Worm (Caenorhabditis elegans): ENCODE results near the gene C31H2.3.
A peak's percentile ranks its signal among the peaks of the same experiment; 100 is the strongest.

The C31H2.3 gene

DNA sequence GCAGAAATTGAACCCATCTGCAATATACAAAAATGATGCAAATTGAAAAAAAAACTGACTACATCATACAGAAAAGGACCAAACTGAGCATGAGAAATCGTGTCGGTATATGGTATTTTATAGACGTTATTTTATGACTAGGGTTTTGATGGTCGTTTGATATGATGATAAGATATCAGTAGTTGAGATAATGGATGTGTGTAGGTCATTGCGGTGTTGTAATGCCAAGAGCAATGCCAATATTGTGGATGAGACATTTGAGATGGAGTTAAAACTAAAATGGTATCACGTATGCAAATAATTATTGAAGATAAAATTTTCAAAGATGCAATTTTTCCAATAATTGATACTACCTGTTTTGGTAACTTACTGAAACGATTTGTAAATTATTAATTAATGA is 5.5 kb upstream of the C31H2.3 start, which contains the start of gene C31H2.4:
C31H2.4 (minus strand) TSS at position 19 of the 400 bp plus-strand sequence.
- peak in 1 of 6 experiments; percentile 33 for TF ChIP-seq elt-3 (tag; optimal IDR thresholded peaks at IDR 0.05)
- no peak for TF ChIP-seq blmp-1 (tag; optimal IDR thresholded peaks at IDR 0.05)
- TF ChIP-seq efl-1 (optimal IDR thresholded peaks at IDR 0.05) = no peak
- TF ChIP-seq efl-1 (GFP tag; optimal IDR thresholded peaks at IDR 0.05 in 1 of 2) = peak in 1 of 2 experiments; percentile 12
- TF ChIP-seq elt-2 (tag; optimal IDR thresholded peaks at IDR 0.05) = peak; percentile 23
- peak; percentile 64 for TF ChIP-seq nhr-85 (tag)

DNA sequence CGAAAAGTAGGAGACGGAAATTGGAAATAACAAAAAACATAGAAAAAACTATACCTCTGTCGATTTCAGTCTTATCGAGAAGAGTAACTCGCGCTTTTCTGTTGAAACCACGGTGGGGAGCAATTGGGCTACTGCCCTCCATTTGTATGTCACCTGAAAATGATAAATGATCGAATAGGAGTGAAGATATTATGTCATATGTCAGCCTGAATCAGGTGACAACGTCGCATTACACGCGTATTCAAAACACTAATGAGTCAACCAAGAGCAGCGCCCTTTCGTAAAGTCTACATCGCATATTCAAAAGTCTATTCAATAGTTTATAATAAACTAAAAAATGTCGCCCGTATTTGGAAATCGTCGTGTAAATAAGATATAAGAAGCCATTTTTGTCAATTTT is 1.2 kb downstream of the C31H2.3 start:
- peak; percentile 68 for TF ChIP-seq dsc-1 (tag; optimal IDR thresholded peaks at IDR 0.05)
- peak; percentile 21 for TF ChIP-seq nhr-47 (tag; optimal IDR thresholded peaks at IDR 0.05)
- no peak for TF ChIP-seq lin-35 (GFP tag; optimal IDR thresholded peaks at IDR 0.05)
- TF ChIP-seq fkh-8 (tag; optimal IDR thresholded peaks at IDR 0.05) = peak; percentile 56
- peak; percentile 34 for TF ChIP-seq sox-4 (tag; optimal IDR thresholded peaks at IDR 0.05)
- peak; percentile 37 for TF ChIP-seq nhr-71 (tag; optimal IDR thresholded peaks at IDR 0.05)
- no peak for TF ChIP-seq lin-14 (GFP tag; optimal IDR thresholded peaks at IDR 0.05)
- TF ChIP-seq elt-2 (tag; optimal IDR thresholded peaks at IDR 0.05) = no peak

ce11 chrX:5151866-5152265 is 2.3 kb downstream of the C31H2.3 start:
- TF ChIP-seq lin-15B (tag; optimal IDR thresholded peaks at IDR 0.05) (no peak), C16A3.4 (tag; optimal IDR thresholded peaks at IDR 0.05) (no peak)

- TF ChIP-seq nhr-71 (tag; optimal IDR thresholded peaks at IDR 0.05) (peak; percentile 30), zag-1 (tag; optimal IDR thresholded peaks at IDR 0.05) (no peak), efl-1 (optimal IDR thresholded peaks at IDR 0.05) (no peak), efl-1 (GFP tag; optimal IDR thresholded peaks at IDR 0.05 in 1 of 2) (no peak), efl-3 (GFP tag; optimal IDR thresholded peaks at IDR 0.05) (no peak), pax-3 (tag; optimal IDR thresholded peaks at IDR 0.05) (peak; percentile 48), dsc-1 (tag; optimal IDR thresholded peaks at IDR 0.05) (peak; percentile 90), nhr-90 (tag; optimal IDR thresholded peaks at IDR 0.05; ENCODE audit: poor library complexity) (no peak), nhr-28 (tag; optimal IDR thresholded peaks at IDR 0.05) (no peak), ceh-90 (tag; optimal IDR thresholded peaks at IDR 0.05) (no peak), egl-13 (tag; optimal IDR thresholded peaks at IDR 0.05) (no peak), fkh-4 (tag; optimal IDR thresholded peaks at IDR 0.05; ENCODE audit: borderline replicate concordance) (no peak), fkh-8 (tag; optimal IDR thresholded peaks at IDR 0.05) (peak; percentile 58), ztf-11 (tag; optimal IDR thresholded peaks at IDR 0.05) (no peak), unc-98 (GFP tag; IDR thresholded peaks at IDR 0.05) (no peak), nhr-84 (tag; optimal IDR thresholded peaks at IDR 0.05) (no peak), ces-1 (GFP tag; optimal IDR thresholded peaks at IDR 0.05) (no peak), elt-3 (tag; optimal IDR thresholded peaks at IDR 0.05) (no peak), unc-86 (tag; optimal IDR thresholded peaks at IDR 0.05) (no peak), nhr-47 (tag; optimal IDR thresholded peaks at IDR 0.05) (peak; percentile 4), mab-9 (GFP tag; IDR thresholded peaks at IDR 0.05) (no peak), sup-37 (GFP tag; optimal IDR thresholded peaks at IDR 0.05) (no peak), lin-13 (GFP tag; optimal IDR thresholded peaks at IDR 0.05) (no peak), ets-5 (GFP tag; IDR thresholded peaks at IDR 0.05) (no peak), pag-3 (tag; optimal IDR thresholded peaks at IDR 0.05; ENCODE audit: borderline replicate concordance, insufficient read depth) (no peak), vab-15 (tag; optimal IDR thresholded peaks at IDR 0.05) (no peak), unc-30 (tag; optimal IDR thresholded peaks at IDR 0.05) (no peak)
Measured at ce11 chrX:5151403-5151802, 2.8 kb downstream of the C31H2.3 start.

ce11 chrX:5150389-5150788 is 3.8 kb downstream of the C31H2.3 start, which contains the start of gene dpy-8:
dpy-8 (minus strand) TSS chrX:5150476.
- peak; percentile 100 for TF ChIP-seq blmp-1 (tag; optimal IDR thresholded peaks at IDR 0.05)
- no peak for TF ChIP-seq nhr-20 (tag; optimal IDR thresholded peaks at IDR 0.05)
